Worm (Caenorhabditis elegans) whole organism, mixed stage, embryonic: ENCODE data around the gene C32C4.16.

ENCODE experiments used
- M03D4.4 ChIP-seq: sonication (generic microtip); optimal IDR thresholded peaks from 2 replicates; lab custom pipeline; 2017; ENCODE audit warnings: mild to moderate bottlenecking, missing genetic modification characterization, missing compliant biosample characterization
- blmp-1 ChIP-seq: fragments of 150-350 bp; optimal IDR thresholded peaks from 2 replicates; lab custom pipeline; 2014; ENCODE audit warnings: missing biosample characterization, missing genetic modification characterization
- ceh-39 ChIP-seq: fragments of 150-350 bp; optimal IDR thresholded peaks from 2 replicates; lab custom pipeline; 2014; ENCODE audit warnings: missing biosample characterization, missing genetic modification characterization
- ceh-43 ChIP-seq: fragments of 200-800 bp; sonication (Bioruptor generic); optimal IDR thresholded peaks from 2 replicates; lab custom pipeline; 2018; ENCODE audit warnings: mild to moderate bottlenecking, missing genetic modification characterization, moderate library complexity, missing compliant biosample characterization
- ceh-83 ChIP-seq: fragments of 200-800 bp; sonication (Bioruptor generic); optimal IDR thresholded peaks from 2 replicates; lab custom pipeline; 2018; ENCODE audit warnings: mild to moderate bottlenecking, missing genetic modification characterization, missing compliant biosample characterization
- ces-1 ChIP-seq: fragments of 150-350 bp; optimal IDR thresholded peaks from 2 replicates; lab custom pipeline; 2014; ENCODE audit warnings: missing biosample characterization, missing genetic modification reagents, missing genetic modification characterization
- cnd-1 ChIP-seq: fragments of 200-800 bp; sonication (Bioruptor generic); optimal IDR thresholded peaks from 2 replicates; lab custom pipeline; 2018; ENCODE audit warnings: mild to moderate bottlenecking, missing genetic modification characterization, missing compliant biosample characterization
- drap-1 ChIP-seq: fragments of 200-800 bp; sonication (Bioruptor generic); optimal IDR thresholded peaks from 3 replicates; lab custom pipeline; 2018; ENCODE audit warnings: mild to moderate bottlenecking, missing genetic modification characterization, missing compliant biosample characterization
- elt-1 ChIP-seq: sonication (generic microtip); optimal IDR thresholded peaks from 2 replicates; lab custom pipeline; 2017; ENCODE audit warnings: missing genetic modification characterization, mild to moderate bottlenecking, missing compliant biosample characterization, antibody characterized with exemption, moderate library complexity, borderline replicate concordance; ENCODE audit not compliant: insufficient read depth
- elt-3 ChIP-seq: fragments of 150-350 bp; optimal IDR thresholded peaks from 2 replicates; lab custom pipeline; 2014; ENCODE audit warnings: missing biosample characterization, missing genetic modification characterization
- flh-1 ChIP-seq: fragments of 200-800 bp; sonication (Bioruptor generic); optimal IDR thresholded peaks from 2 replicates; lab custom pipeline; 2018; ENCODE audit warnings: mild to moderate bottlenecking, missing genetic modification characterization, moderate library complexity, missing compliant biosample characterization
- ham-2 ChIP-seq: fragments of 200-800 bp; sonication (Bioruptor generic); optimal IDR thresholded peaks from 2 replicates; lab custom pipeline; 2018; ENCODE audit warnings: mild to moderate bottlenecking, missing genetic modification characterization, missing compliant biosample characterization
- hlh-1 ChIP-seq: fragments of 150-350 bp; optimal IDR thresholded peaks from 2 replicates; lab custom pipeline; 2014; ENCODE audit warnings: missing biosample characterization, missing genetic modification reagents, missing genetic modification characterization
- lin-13 ChIP-seq: fragments of 150-350 bp; optimal IDR thresholded peaks from 2 replicates; lab custom pipeline; 2014; ENCODE audit warnings: missing biosample characterization, missing genetic modification characterization
- lin-32 ChIP-seq: fragments of 200-800 bp; sonication (Bioruptor generic); optimal IDR thresholded peaks from 2 replicates; lab custom pipeline; 2018; ENCODE audit warnings: mild to moderate bottlenecking, missing genetic modification characterization, missing compliant biosample characterization
- lsy-2 ChIP-seq: fragments of 150-350 bp; optimal IDR thresholded peaks from 2 replicates; lab custom pipeline; 2014; ENCODE audit warnings: missing biosample characterization, missing genetic modification characterization
- mab-5 ChIP-seq: fragments of 150-350 bp; optimal IDR thresholded peaks from 2 replicates; lab custom pipeline; 2014; ENCODE audit warnings: missing biosample characterization, missing genetic modification characterization
- mls-2 ChIP-seq: sonication (generic microtip); optimal IDR thresholded peaks from 2 replicates; lab custom pipeline; 2016; ENCODE audit warnings: mild to moderate bottlenecking, missing genetic modification characterization, moderate library complexity, missing compliant biosample characterization
- nhr-237 ChIP-seq: fragments of 150-350 bp; optimal IDR thresholded peaks from 2 replicates; lab custom pipeline; 2014; ENCODE audit warnings: missing biosample characterization, missing genetic modification characterization
- nhr-28 ChIP-seq: fragments of 150-350 bp; optimal IDR thresholded peaks from 2 replicates; lab custom pipeline; 2014; ENCODE audit warnings: missing biosample characterization, missing genetic modification characterization
- nhr-76 ChIP-seq: sonication (generic microtip); optimal IDR thresholded peaks from 2 replicates; lab custom pipeline; 2017; ENCODE audit warnings: missing biosample characterization, missing genetic modification characterization
- pha-4 ChIP-seq: fragments of 150-350 bp; optimal IDR thresholded peaks from 2 replicates; lab custom pipeline; 2018; ENCODE audit warnings: missing biosample characterization, missing genetic modification reagents, missing genetic modification characterization
- sem-2 ChIP-seq: fragments of 200-800 bp; sonication (Bioruptor generic); optimal IDR thresholded peaks from 2 replicates; lab custom pipeline; 2018; ENCODE audit warnings: mild to moderate bottlenecking, missing genetic modification characterization, missing compliant biosample characterization
- snpc-4 ChIP-seq: fragments of 150-350 bp; optimal IDR thresholded peaks from 2 replicates; lab custom pipeline; 2014; ENCODE audit warnings: missing biosample characterization, missing genetic modification characterization
- sptf-1 ChIP-seq: sonication (generic microtip); optimal IDR thresholded peaks from 2 replicates; lab custom pipeline; 2017; ENCODE audit warnings: mild to moderate bottlenecking, missing genetic modification characterization, moderate library complexity, missing compliant biosample characterization
- tbx-8 ChIP-seq: fragments of 200-800 bp; sonication (Bioruptor generic); optimal IDR thresholded peaks from 2 replicates; lab custom pipeline; 2018; ENCODE audit warnings: mild to moderate bottlenecking, missing genetic modification characterization, moderate library complexity, missing compliant biosample characterization
- unc-120 ChIP-seq: sonication (generic microtip); optimal IDR thresholded peaks from 2 replicates; lab custom pipeline; 2017; ENCODE audit warnings: missing genetic modification characterization, missing compliant biosample characterization; ENCODE audit not compliant: poor library complexity, severe bottlenecking
- unc-39 ChIP-seq: fragments of 150-350 bp; optimal IDR thresholded peaks from 2 replicates; lab custom pipeline; 2014; ENCODE audit warnings: missing biosample characterization, missing genetic modification characterization
- unc-62 ChIP-seq: fragments of 150-350 bp; optimal IDR thresholded peaks from 2 replicates; lab custom pipeline; 2014; ENCODE audit warnings: missing biosample characterization, missing genetic modification reagents, missing genetic modification characterization
- zip-8 ChIP-seq: fragments of 150-350 bp; optimal IDR thresholded peaks from 2 replicates; lab custom pipeline; 2014; ENCODE audit warnings: missing biosample characterization, missing genetic modification characterization
- ztf-11 ChIP-seq: fragments of 150-350 bp; optimal IDR thresholded peaks from 2 replicates; lab custom pipeline; 2014; ENCODE audit warnings: missing biosample characterization, missing genetic modification characterization

The C32C4.16 gene

ce11 chrV:10683458-10683857 lies 36.1 kb downstream of the C32C4.16 start:
- TF ChIP-seq lsy-2 (tag; lab: Kevin White, UChicago), result no peak
- no peak for TF ChIP-seq ceh-43
- no peak for TF ChIP-seq nhr-28 (tag; lab: Kevin White, UChicago)
- no peak for TF ChIP-seq elt-1 (tag; lab: Kevin White, UChicago)
- no peak for TF ChIP-seq sem-2
- TF ChIP-seq blmp-1 (tag; lab: Kevin White, UChicago), result no peak
- TF ChIP-seq ztf-11, result no peak
- TF ChIP-seq tbx-8 (GFP tag; lab: Kevin White, UChicago), result no peak
- TF ChIP-seq mls-2 (tag; lab: Kevin White, UChicago), result no peak
- TF ChIP-seq unc-62, result no peak
- TF ChIP-seq pha-4, result no peak
- no peak for TF ChIP-seq ceh-83 (GFP tag; lab: Kevin White, UChicago)

- TF ChIP-seq elt-3 (tag; lab: Kevin White, UChicago) (no peak), lsy-2 (tag; lab: Kevin White, UChicago) (no peak), drap-1 (GFP tag; lab: Kevin White, UChicago) (no peak), nhr-76 (tag; lab: Kevin White, UChicago) (no peak), nhr-237 (no peak), mls-2 (tag; lab: Kevin White, UChicago) (no peak), M03D4.4 (no peak), elt-1 (tag; lab: Kevin White, UChicago) (no peak), nhr-28 (tag; lab: Kevin White, UChicago) (no peak), flh-1 (GFP tag; lab: Kevin White, UChicago) (no peak), zip-8 (tag; lab: Kevin White, UChicago) (no peak), hlh-1 (tag; lab: Kevin White, UChicago) (no peak), ztf-11 (no peak)
Measured at ce11 chrV:10684748-10685147, 37.4 kb downstream of the C32C4.16 start.

ce11 chrV:10687601-10688000 lies 40.2 kb downstream of the C32C4.16 start, which contains the start of gene F29F11.20:
TSS of gene F29F11.20 (plus strand) at chrV:10687901.
- no peak for TF ChIP-seq M03D4.4

ce11 chrV:10691313-10691712 lies 44.0 kb downstream of the C32C4.16 start:
- no peak for TF ChIP-seq ham-2

- TF ChIP-seq nhr-76 (tag; lab: Kevin White, UChicago) (no peak), ceh-43 (no peak), lin-32 (GFP tag; lab: Kevin White, UChicago) (no peak), sptf-1 (tag; lab: Kevin White, UChicago) (no peak), nhr-28 (tag; lab: Kevin White, UChicago) (no peak), lin-13 (tag; lab: Kevin White, UChicago) (no peak), unc-120 (no peak), ceh-83 (GFP tag; lab: Kevin White, UChicago) (no peak), hlh-1 (tag; lab: Kevin White, UChicago) (no peak), elt-1 (tag; lab: Kevin White, UChicago) (no peak), cnd-1 (no peak), zip-8 (tag; lab: Kevin White, UChicago) (no peak), ces-1 (GFP tag; lab: Kevin White, UChicago) (no peak), ham-2 (no peak), sem-2 (no peak), unc-62 (no peak)
- TF ChIP-seq, all 35 proteins: peak for 0
Measured at ce11 chrV:10693749-10694148, 46.4 kb downstream of the C32C4.16 start.

- TF ChIP-seq ceh-43 (no peak), sem-2 (no peak), nhr-28 (tag; lab: Kevin White, UChicago) (no peak), snpc-4 (tag; lab: Kevin White, UChicago) (no peak), pha-4 (no peak), unc-39 (no peak), hlh-1 (tag; lab: Kevin White, UChicago) (no peak), elt-3 (tag; lab: Kevin White, UChicago) (no peak), M03D4.4 (no peak), ceh-39 (tag; lab: Kevin White, UChicago) (no peak), mab-5 (no peak), nhr-237 (no peak)
Measured at ce11 chrV:10695181-10695580, 47.8 kb downstream of the C32C4.16 start, which contains the start of gene C05A2.4. TSS of gene C05A2.4 (plus strand) at chrV:10695481.
